Worm (Caenorhabditis elegans) whole organism, young adult: ENCODE data around the gene cwp-1.

Experiments
- B0035.1 ChIP-seq: sonication (generic microtip); optimal IDR thresholded peaks from 2 replicates; lab custom pipeline; 2016; ENCODE audit warnings: missing genetic modification characterization, mild to moderate bottlenecking, missing compliant biosample characterization, missing genotype, missing genetic modification reagents
- C06A6.2 ChIP-seq: fragments of 200-800 bp; sonication (Bioruptor generic); conservative IDR thresholded peaks from 2 replicates; pipeline ENCODE4 v1.3.6; 2022; ENCODE audit warnings: missing genetic modification characterization, missing compliant biosample characterization
- C17E4.6 ChIP-seq: fragments of 200-800 bp; sonication (Bioruptor generic); IDR thresholded peaks from 2 replicates; pipeline ENCODE4 v1.3.6; 2022; ENCODE audit warnings: missing genetic modification reagents, missing genetic modification characterization, missing compliant biosample characterization
- F22D6.2 ChIP-seq: sonication (generic microtip); optimal IDR thresholded peaks from 2 replicates; lab custom pipeline; 2016; ENCODE audit warnings: mild to moderate bottlenecking, missing genetic modification characterization, missing compliant biosample characterization
- F23B12.7 ChIP-seq: sonication (generic microtip); optimal IDR thresholded peaks from 2 replicates; lab custom pipeline; 2017; ENCODE audit warnings: missing genetic modification characterization, mild to moderate bottlenecking, missing compliant biosample characterization, antibody characterized with exemption, moderate library complexity; ENCODE audit not compliant: insufficient read depth
- F57A8.1 ChIP-seq: fragments of 200-800 bp; sonication (Bioruptor generic); optimal IDR thresholded peaks from 2 replicates; lab custom pipeline; 2018; ENCODE audit warnings: mild to moderate bottlenecking, missing genetic modification characterization, moderate library complexity, missing compliant biosample characterization
- F57C9.4 ChIP-seq: sonication (generic microtip); optimal IDR thresholded peaks from 2 replicates; lab custom pipeline; 2017; ENCODE audit warnings: mild to moderate bottlenecking, missing genetic modification characterization, missing compliant biosample characterization
- T26A5.8 ChIP-seq: sonication (generic microtip); optimal IDR thresholded peaks from 2 replicates; lab custom pipeline; 2016; ENCODE audit warnings: missing genetic modification characterization, missing compliant biosample characterization
- Y53F4B.3 ChIP-seq: fragments of 200-800 bp; sonication (Bioruptor generic); IDR thresholded peaks from 2 replicates; pipeline ENCODE4 v1.3.6; 2022; ENCODE audit warnings: missing genetic modification reagents, missing genetic modification characterization, missing compliant biosample characterization
- Y56A3A.18 ChIP-seq: fragments of 200-800 bp; sonication (Bioruptor generic); IDR thresholded peaks from 2 replicates; pipeline ENCODE4 v1.3.6; 2022; ENCODE audit warnings: missing genetic modification reagents, missing genetic modification characterization, missing compliant biosample characterization
- Y67H2A.10 ChIP-seq: fragments of 200-800 bp; sonication (Bioruptor generic); conservative IDR thresholded peaks from 2 replicates; pipeline ENCODE4 v1.3.6; 2022; ENCODE audit warnings: missing genetic modification reagents, missing genetic modification characterization, missing compliant biosample characterization
- Y79H2A.3 ChIP-seq: fragments of 200-800 bp; sonication (Bioruptor generic); conservative IDR thresholded peaks from 2 replicates; pipeline ENCODE4 v1.3.6; 2022; ENCODE audit warnings: missing genetic modification reagents, missing genetic modification characterization, missing compliant biosample characterization
- Y95B8A.8 ChIP-seq: fragments of 200-800 bp; sonication (Bioruptor generic); IDR thresholded peaks from 2 replicates; pipeline ENCODE4 v1.3.6; 2022; ENCODE audit warnings: missing genetic modification reagents, missing genetic modification characterization, missing compliant biosample characterization
- aptf-2 ChIP-seq: fragments of 200-800 bp; sonication (Bioruptor generic); conservative IDR thresholded peaks from 2 replicates; pipeline ENCODE4 v1.3.6; 2022; ENCODE audit warnings: missing genetic modification reagents, missing genetic modification characterization, missing compliant biosample characterization
- athp-1 ChIP-seq: sonication (generic microtip); optimal IDR thresholded peaks from 2 replicates; lab custom pipeline; 2017; ENCODE audit warnings: mild to moderate bottlenecking, missing genetic modification characterization, missing compliant biosample characterization
- bed-1 ChIP-seq: fragments of 200-800 bp; sonication (Bioruptor generic); IDR thresholded peaks from 2 replicates; pipeline ENCODE4 v1.3.6; 2022; ENCODE audit warnings: missing genetic modification reagents, missing genetic modification characterization, missing compliant biosample characterization
- bed-2 ChIP-seq: fragments of 200-800 bp; sonication (Bioruptor generic); IDR thresholded peaks from 2 replicates; pipeline ENCODE4 v1.3.6; 2022; ENCODE audit warnings: missing genetic modification reagents, missing genetic modification characterization, missing compliant biosample characterization
- ccch-3 ChIP-seq: fragments of 200-800 bp; sonication (Bioruptor generic); optimal IDR thresholded peaks from 2 replicates; lab custom pipeline; 2018; ENCODE audit warnings: mild to moderate bottlenecking, missing genetic modification characterization, missing compliant biosample characterization
- ceh-100 ChIP-seq: fragments of 200-800 bp; sonication (Bioruptor generic); IDR thresholded peaks from 2 replicates; pipeline ENCODE4 v1.3.6; 2022; ENCODE audit warnings: missing genetic modification reagents, missing genetic modification characterization, missing compliant biosample characterization
- ceh-27 ChIP-seq: fragments of 200-800 bp; sonication (Bioruptor generic); optimal IDR thresholded peaks from 2 replicates; lab custom pipeline; 2018; ENCODE audit warnings: mild to moderate bottlenecking, missing genetic modification characterization, moderate library complexity, missing compliant biosample characterization
- ceh-58 ChIP-seq: fragments of 200-800 bp; sonication (Bioruptor generic); IDR thresholded peaks from 2 replicates; pipeline ENCODE4 v1.3.6; 2022; ENCODE audit warnings: missing genetic modification characterization, missing compliant biosample characterization
- ceh-79 ChIP-seq: sonication (generic microtip); optimal IDR thresholded peaks from 2 replicates; lab custom pipeline; 2017; ENCODE audit warnings: mild to moderate bottlenecking, missing genetic modification characterization, missing compliant biosample characterization
- dox-1 ChIP-seq: fragments of 200-800 bp; sonication (Bioruptor generic); IDR thresholded peaks from 2 replicates; pipeline ENCODE4 v1.3.6; 2022; ENCODE audit warnings: missing genetic modification reagents, missing genetic modification characterization, missing compliant biosample characterization
- efl-1 ChIP-seq: fragments of 150-350 bp; optimal IDR thresholded peaks from 2 replicates; lab custom pipeline; 2014; ENCODE audit warnings: missing biosample characterization, missing genetic modification reagents, missing genetic modification characterization
- egl-18 ChIP-seq: fragments of 200-800 bp; sonication (Bioruptor generic); IDR thresholded peaks from 2 replicates; pipeline ENCODE4 v1.3.6; 2022; ENCODE audit warnings: missing genetic modification reagents, missing genetic modification characterization, missing compliant biosample characterization
- egl-44 ChIP-seq: fragments of 200-800 bp; sonication (Bioruptor generic); IDR thresholded peaks from 2 replicates; pipeline ENCODE4 v1.3.6; 2022; ENCODE audit warnings: missing genetic modification reagents, missing genetic modification characterization, missing compliant biosample characterization
- egrh-3 ChIP-seq: fragments of 200-800 bp; sonication (Bioruptor generic); IDR thresholded peaks from 2 replicates; pipeline ENCODE4 v1.3.6; 2022; ENCODE audit warnings: missing genetic modification reagents, missing genetic modification characterization, missing compliant biosample characterization
- ets-4 ChIP-seq: fragments of 200-800 bp; sonication (Bioruptor generic); optimal IDR thresholded peaks from 2 replicates; lab custom pipeline; 2018; ENCODE audit warnings: mild to moderate bottlenecking, missing genetic modification characterization, missing compliant biosample characterization
- hlh-12 ChIP-seq: sonication (generic microtip); optimal IDR thresholded peaks from 2 replicates; lab custom pipeline; 2016; ENCODE audit warnings: missing genetic modification characterization, missing compliant biosample characterization
- hmg-1.2 ChIP-seq: fragments of 200-800 bp; sonication (Bioruptor generic); IDR thresholded peaks from 2 replicates; pipeline ENCODE4 v1.3.6; 2022; ENCODE audit warnings: missing genetic modification reagents, missing genetic modification characterization, missing compliant biosample characterization
- hmg-20 ChIP-seq: fragments of 200-800 bp; sonication (Bioruptor generic); IDR thresholded peaks from 2 replicates; pipeline ENCODE4 v1.3.6; 2022; ENCODE audit warnings: missing genetic modification reagents, missing genetic modification characterization, missing compliant biosample characterization
- let-607 ChIP-seq, 2 experiments: fragments of 200-800 bp in 1 of 2; sonication (Bioruptor generic) in 1 of 2; sonication (generic microtip) in 1 of 2; optimal IDR thresholded peaks; 2 replicates each; lab custom pipeline; 2016 to 2018; ENCODE audit warnings: mild to moderate bottlenecking in 2 of 2, missing compliant biosample characterization in 2 of 2, missing genetic modification characterization in 2 of 2, moderate library complexity in 2 of 2, missing genotype in 1 of 2
- lin-35 ChIP-seq, 3 experiments: fragments of 150-350 bp in 2 of 3; sonication (generic microtip) in 1 of 3; optimal IDR thresholded peaks; 2 replicates each; lab custom pipeline; 2014 to 2018; ENCODE audit warnings: missing biosample characterization in 3 of 3, missing genetic modification characterization in 3 of 3, missing genetic modification reagents in 3 of 3
- lin-40 ChIP-seq: sonication (generic microtip); optimal IDR thresholded peaks from 2 replicates; lab custom pipeline; 2016; ENCODE audit warnings: missing genetic modification characterization, mild to moderate bottlenecking, missing compliant biosample characterization, missing genotype, missing genetic modification reagents
- madf-10 ChIP-seq: sonication (generic microtip); optimal IDR thresholded peaks from 2 replicates; lab custom pipeline; 2016; ENCODE audit warnings: mild to moderate bottlenecking, missing genetic modification characterization, missing compliant biosample characterization
- madf-3 ChIP-seq: fragments of 200-800 bp; sonication (Bioruptor generic); IDR thresholded peaks from 2 replicates; pipeline ENCODE4 v1.3.6; 2022; ENCODE audit warnings: missing genetic modification reagents, missing genetic modification characterization, missing compliant biosample characterization
- mxl-1 ChIP-seq: sonication (generic microtip); optimal IDR thresholded peaks from 2 replicates; lab custom pipeline; 2016; ENCODE audit warnings: missing genetic modification characterization, missing compliant biosample characterization
- nhr-120 ChIP-seq: fragments of 200-800 bp; sonication (Bioruptor generic); IDR thresholded peaks from 2 replicates; pipeline ENCODE4 v1.3.6; 2022; ENCODE audit warnings: missing genetic modification characterization, missing compliant biosample characterization
- nhr-90 ChIP-seq: sonication (generic microtip); optimal IDR thresholded peaks from 2 replicates; lab custom pipeline; 2016; ENCODE audit warnings: missing genotype, mild to moderate bottlenecking, missing genetic modification characterization, missing compliant biosample characterization
- rcor-1 ChIP-seq: fragments of 200-800 bp; sonication (Bioruptor generic); IDR thresholded peaks from 2 replicates; pipeline ENCODE4 v1.3.6; 2022; ENCODE audit warnings: missing genetic modification reagents, missing genetic modification characterization, missing compliant biosample characterization
- rec-8 ChIP-seq, 2 experiments: sonication (generic microtip); optimal IDR thresholded peaks; 2 replicates each; lab custom pipeline; 2016; ENCODE audit warnings: mild to moderate bottlenecking in 2 of 2, missing genetic modification characterization in 2 of 2, missing genetic modification reagents in 2 of 2, missing genotype in 2 of 2, missing biosample characterization in 1 of 2, missing compliant biosample characterization in 1 of 2, moderate library complexity in 1 of 2
- snpc-3.4 ChIP-seq: sonication (generic microtip); optimal IDR thresholded peaks from 2 replicates; lab custom pipeline; 2017; ENCODE audit warnings: missing genetic modification characterization, mild to moderate bottlenecking, missing compliant biosample characterization, antibody characterized with exemption, moderate library complexity, missing genotype, missing genetic modification reagents
- tbp1 ChIP-seq: fragments of 200-800 bp; sonication (Bioruptor generic); optimal IDR thresholded peaks from 2 replicates; lab custom pipeline; 2018; ENCODE audit warnings: mild to moderate bottlenecking, missing genetic modification characterization, missing compliant biosample characterization
- unc-130 ChIP-seq: sonication (generic microtip); optimal IDR thresholded peaks from 2 replicates; lab custom pipeline; 2016; ENCODE audit warnings: missing genetic modification reagents, missing genetic modification characterization, missing compliant biosample characterization
- xnd-1 ChIP-seq: sonication (generic microtip); optimal IDR thresholded peaks from 2 replicates; lab custom pipeline; 2016; ENCODE audit warnings: missing genotype, missing genetic modification reagents, missing genetic modification characterization, missing compliant biosample characterization
- ztf-18 ChIP-seq: sonication (generic microtip); optimal IDR thresholded peaks from 2 replicates; lab custom pipeline; 2016; ENCODE audit warnings: missing genotype, mild to moderate bottlenecking, missing genetic modification characterization, missing compliant biosample characterization
- ztf-28 ChIP-seq: fragments of 200-800 bp; sonication (Bioruptor generic); IDR thresholded peaks from 2 replicates; pipeline ENCODE4 v1.3.6; 2022; ENCODE audit warnings: missing genetic modification reagents, missing genetic modification characterization, missing compliant biosample characterization
- ztf-6 ChIP-seq: fragments of 200-800 bp; sonication (Bioruptor generic); IDR thresholded peaks from 2 replicates; pipeline ENCODE4 v1.3.6; 2022; ENCODE audit warnings: missing genetic modification reagents, missing genetic modification characterization, missing compliant biosample characterization

The cwp-1 gene

ce11 chrV:4823683-4824391 lies 17.2 kb downstream of the cwp-1 start (continued):
- 0 out of 2 replicates have a peak, but pooled peaks have one; percentile 1 for TF ChIP-seq madf-3 (GFP tag; lab: Robert Waterston, UW)
- no peak for TF ChIP-seq Y53F4B.3 (GFP tag; lab: Robert Waterston, UW)
- no peak for TF ChIP-seq ceh-27 (GFP tag; lab: Kevin White, UChicago)
- peak; percentile 34 for TF ChIP-seq xnd-1 (tag; lab: Kevin White, UChicago)
- TF ChIP-seq efl-1 (GFP tag; lab: Kevin White, UChicago): no peak
- no peak for TF ChIP-seq aptf-2 (GFP tag; lab: Robert Waterston, UW)
- no peak for TF ChIP-seq hlh-12 (tag; lab: Kevin White, UChicago)
- no peak for TF ChIP-seq ceh-58 (GFP tag; lab: Robert Waterston, UW)
- TF ChIP-seq bed-1 (GFP tag; lab: Robert Waterston, UW): no peak
- no peak for TF ChIP-seq B0035.1 (tag; lab: Kevin White, UChicago)
- no peak for TF ChIP-seq ztf-28 (GFP tag; lab: Robert Waterston, UW)
- TF ChIP-seq hmg-20 (GFP tag; lab: Robert Waterston, UW): no peak
- TF ChIP-seq Y67H2A.10 (GFP tag; lab: Robert Waterston, UW): no peak
- TF ChIP-seq ets-4 (GFP tag; lab: Kevin White, UChicago): no peak
- TF ChIP-seq ceh-79 (tag; lab: Kevin White, UChicago): peak; percentile 85
- peak; percentile 15; the same call in 1 of the 2 replicates for TF ChIP-seq Y56A3A.18 (GFP tag; lab: Robert Waterston, UW)
- no peak for TF ChIP-seq dox-1
- TF ChIP-seq ceh-100 (GFP tag; lab: Robert Waterston, UW): no peak
- TF ChIP-seq F57C9.4: peak; percentile 83
- peak; percentile 32 for TF ChIP-seq T26A5.8 (tag; lab: Kevin White, UChicago)
- TF ChIP-seq nhr-90 (tag; lab: Kevin White, UChicago): no peak
- no peak for TF ChIP-seq bed-2 (GFP tag; lab: Robert Waterston, UW)
- no peak for TF ChIP-seq Y79H2A.3 (GFP tag; lab: Robert Waterston, UW)
- no peak for TF ChIP-seq F23B12.7 (tag; lab: Kevin White, UChicago)
- peak; percentile 66 for TF ChIP-seq lin-40 (tag; lab: Kevin White, UChicago)
- no peak for TF ChIP-seq egrh-3 (GFP tag; lab: Robert Waterston, UW)
- no peak; the same call in 1 of the 2 replicates for TF ChIP-seq hmg-1.2 (GFP tag; lab: Robert Waterston, UW)
- TF ChIP-seq tbp1 (GFP tag; lab: Kevin White, UChicago): peak; percentile 3
- TF ChIP-seq nhr-120 (GFP tag; lab: Robert Waterston, UW): no peak
- 0 out of 2 replicates have a peak, but pooled peaks have one; percentile 48 for TF ChIP-seq Y95B8A.8 (GFP tag; lab: Robert Waterston, UW)
- TF ChIP-seq ztf-18: no peak
- peak; percentile 46 for TF ChIP-seq C06A6.2 (GFP tag; lab: Robert Waterston, UW)
- no peak for TF ChIP-seq egl-44 (GFP tag; lab: Robert Waterston, UW)
- TF ChIP-seq unc-130 (GFP tag; lab: Kevin White, UChicago): peak; percentile 13
- peak in 1 of 3 experiments; percentile 3 for TF ChIP-seq lin-35 (GFP tag; optimal IDR thresholded peaks at IDR 0.05; lab: Kevin White, UChicago)
- TF ChIP-seq C17E4.6 (GFP tag; lab: Robert Waterston, UW): no peak
- no peak for TF ChIP-seq F22D6.2
- TF ChIP-seq rec-8 (tag; optimal IDR thresholded peaks at IDR 0.05; lab: Kevin White, UChicago): peak; percentile 7 to 43
- TF ChIP-seq egl-18 (GFP tag; lab: Robert Waterston, UW): no peak
- peak; percentile 33 for TF ChIP-seq ccch-3 (GFP tag; lab: Kevin White, UChicago)
- no peak for TF ChIP-seq mxl-1 (tag; lab: Kevin White, UChicago)
- TF ChIP-seq athp-1: peak; percentile 91
- TF ChIP-seq let-607 (tag; optimal IDR thresholded peaks at IDR 0.05; lab: Kevin White, UChicago): peak in 1 of 2 experiments; percentile 60
- TF ChIP-seq F57A8.1 (GFP tag; lab: Kevin White, UChicago): no peak
- no peak for TF ChIP-seq rcor-1 (GFP tag; lab: Robert Waterston, UW)
- no peak for TF ChIP-seq ztf-6 (GFP tag; lab: Robert Waterston, UW)
- TF ChIP-seq snpc-3.4 (tag; lab: Kevin White, UChicago): no peak
- peak; percentile 31 for TF ChIP-seq madf-10 (tag; lab: Kevin White, UChicago)
